Fruit fly (Drosophila melanogaster) whole organism, embryonic: ENCODE measurements around the gene CG3078.
A peak's percentile ranks its signal among the peaks of the same experiment; 100 is the strongest.

ENCODE experiments used
- CG10366 ChIP-seq: fragments of 200-800 bp; sonication (Bioruptor generic); IDR thresholded peaks from 2 replicates; pipeline ENCODE4 v1.3.6; 2022; ENCODE audit warnings: missing biosample characterization, missing genetic modification characterization
- CG11247 ChIP-seq: fragments of 200-800 bp; sonication (Bioruptor generic); IDR thresholded peaks from 2 replicates; pipeline ENCODE4 v1.3.6; 2022; ENCODE audit warnings: missing biosample characterization, missing genetic modification characterization
- CG12155 ChIP-seq: fragments of 200-800 bp; sonication (Bioruptor generic); optimal IDR thresholded peaks from 3 replicates; lab custom pipeline; 2016; ENCODE audit warnings: missing biosample characterization, missing genetic modification characterization
- CG14710 ChIP-seq: fragments of 200-800 bp; sonication (Bioruptor generic); optimal IDR thresholded peaks from 3 replicates; lab custom pipeline; 2019; ENCODE audit warnings: missing biosample characterization, mild to moderate bottlenecking, missing genetic modification characterization, moderate library complexity
- CG14860 ChIP-seq: fragments of 200-800 bp; sonication (Bioruptor generic); IDR thresholded peaks from 3 replicates; pipeline ENCODE4 v1.3.6; 2022; ENCODE audit warnings: missing biosample characterization, missing genetic modification characterization; ENCODE audit not compliant: partially characterized antibody
- CG15601 ChIP-seq: fragments of 200-800 bp; sonication (Bioruptor generic); optimal IDR thresholded peaks from 3 replicates; lab custom pipeline; 2019; ENCODE audit warnings: missing biosample characterization, mild to moderate bottlenecking, missing genetic modification characterization, moderate library complexity
- CG1647 ChIP-seq: fragments of 200-800 bp; sonication (Bioruptor generic); optimal IDR thresholded peaks from 3 replicates; lab custom pipeline; 2016; ENCODE audit warnings: missing biosample characterization, missing genetic modification characterization
- CG17186 ChIP-seq: fragments of 200-800 bp; sonication (Bioruptor generic); optimal IDR thresholded peaks from 3 replicates; lab custom pipeline; 2017; ENCODE audit warnings: missing biosample characterization, missing genetic modification reagents, missing genetic modification characterization
- CG17829 ChIP-seq: fragments of 200-800 bp; optimal IDR thresholded peaks from 2 replicates; lab custom pipeline; 2019; ENCODE audit warnings: missing biosample characterization, mild to moderate bottlenecking, missing genetic modification characterization, moderate library complexity
- CG5180 ChIP-seq: fragments of 200-800 bp; sonication (Bioruptor generic); optimal IDR thresholded peaks from 3 replicates; lab custom pipeline; 2017; ENCODE audit warnings: missing biosample characterization, missing genetic modification characterization, mild to moderate bottlenecking, moderate library complexity, missing genetic modification reagents
- CG6813 ChIP-seq: fragments of 200-800 bp; sonication (Bioruptor generic); optimal IDR thresholded peaks from 2 replicates; lab custom pipeline; 2017; ENCODE audit warnings: missing biosample characterization, missing genetic modification characterization, mild to moderate bottlenecking, moderate library complexity, missing genetic modification reagents
- CG7556 ChIP-seq: fragments of 200-800 bp; sonication (Bioruptor generic); optimal IDR thresholded peaks from 2 replicates; lab custom pipeline; 2017; ENCODE audit warnings: missing biosample characterization, mild to moderate bottlenecking, missing genetic modification characterization
- CG9797 ChIP-seq: fragments of 200-800 bp; sonication (Bioruptor generic); optimal IDR thresholded peaks from 3 replicates; lab custom pipeline; 2018; ENCODE audit warnings: missing biosample characterization, mild to moderate bottlenecking, missing genetic modification characterization
- Dad ChIP-seq: fragments of 200-800 bp; sonication (Bioruptor generic); optimal IDR thresholded peaks from 3 replicates; lab custom pipeline; 2016; ENCODE audit warnings: missing biosample characterization, missing genetic modification characterization
- ERR ChIP-seq: fragments of 200-800 bp; sonication (Bioruptor generic); optimal IDR thresholded peaks from 2 replicates; lab custom pipeline; 2016; ENCODE audit warnings: missing biosample characterization, missing genetic modification characterization
- Elba2 ChIP-seq: fragments of 200-800 bp; sonication (Bioruptor generic); optimal IDR thresholded peaks from 3 replicates; lab custom pipeline; 2016; ENCODE audit warnings: missing biosample characterization, missing genetic modification characterization
- Gsc ChIP-seq: fragments of 200-800 bp; sonication (Bioruptor generic); IDR thresholded peaks from 2 replicates; pipeline ENCODE4 v1.3.6; 2022; ENCODE audit warnings: missing biosample characterization, missing genetic modification characterization
- HHEX ChIP-seq: fragments of 200-800 bp; sonication (Bioruptor generic); optimal IDR thresholded peaks from 3 replicates; lab custom pipeline; 2017; ENCODE audit warnings: missing biosample characterization, mild to moderate bottlenecking, missing genetic modification characterization, missing genetic modification reagents
- HLH3B ChIP-seq: fragments of 200-800 bp; sonication (Bioruptor generic); IDR thresholded peaks from 2 replicates; pipeline ENCODE4 v1.3.6; 2022; ENCODE audit warnings: missing biosample characterization, missing genetic modification characterization
- HmgD ChIP-seq: fragments of 200-800 bp; sonication (Bioruptor generic); optimal IDR thresholded peaks from 3 replicates; lab custom pipeline; 2016; ENCODE audit warnings: missing biosample characterization, missing genetic modification characterization
- Hsf ChIP-seq: fragments of 200-800 bp; sonication (Bioruptor generic); optimal IDR thresholded peaks from 3 replicates; lab custom pipeline; 2016; ENCODE audit warnings: missing biosample characterization, missing genetic modification characterization
- Lhr ChIP-seq: fragments of 200-800 bp; sonication (Bioruptor generic); optimal IDR thresholded peaks from 3 replicates; lab custom pipeline; 2017; ENCODE audit warnings: mild to moderate bottlenecking, missing biosample characterization, missing genetic modification reagents, missing genetic modification characterization
- MESR4 ChIP-seq: fragments of 200-800 bp; sonication (Bioruptor generic); optimal IDR thresholded peaks from 2 replicates; lab custom pipeline; 2018; ENCODE audit warnings: missing biosample characterization, mild to moderate bottlenecking, missing genetic modification characterization, moderate library complexity
- Mes4 ChIP-seq: fragments of 200-800 bp; sonication (Bioruptor generic); optimal IDR thresholded peaks from 2 replicates; lab custom pipeline; 2016; ENCODE audit warnings: missing biosample characterization, missing genetic modification characterization
- Myb ChIP-seq: fragments of 200-800 bp; sonication (Bioruptor generic); optimal IDR thresholded peaks from 2 replicates; lab custom pipeline; 2016; ENCODE audit warnings: missing biosample characterization, missing genetic modification characterization
- NC2β ChIP-seq: fragments of 200-800 bp; sonication (Bioruptor generic); optimal IDR thresholded peaks from 2 replicates; lab custom pipeline; 2016; ENCODE audit warnings: missing biosample characterization, missing genetic modification characterization
- Pdp1 ChIP-seq, 2 experiments: fragments of 200-800 bp; sonication (Bioruptor generic); optimal IDR thresholded peaks; 3 replicates each; lab custom pipeline; 2016; ENCODE audit warnings: missing biosample characterization in 2 of 2, missing genetic modification characterization in 2 of 2, mild to moderate bottlenecking in 1 of 2, moderate library complexity in 1 of 2
- Rx ChIP-seq: fragments of 200-800 bp; sonication (Bioruptor generic); IDR thresholded peaks from 2 replicates; pipeline ENCODE4 v1.3.6; 2022; ENCODE audit warnings: missing biosample characterization, missing genetic modification characterization
- Scr ChIP-seq: fragments of 200-800 bp; sonication (Bioruptor generic); IDR thresholded peaks from 2 replicates; pipeline ENCODE4 v1.3.6; 2022; ENCODE audit warnings: missing biosample characterization, missing genetic modification characterization; ENCODE audit not compliant: partially characterized antibody
- Tbp ChIP-seq: fragments of >200 bp; optimal IDR thresholded peaks from 2 replicates; lab custom pipeline; 2018; ENCODE audit warnings: missing biosample characterization, missing genetic modification characterization
- Vsx1 ChIP-seq: fragments of 200-800 bp; sonication (Bioruptor generic); optimal IDR thresholded peaks from 2 replicates; lab custom pipeline; 2017; ENCODE audit warnings: missing biosample characterization, mild to moderate bottlenecking, missing genetic modification characterization, missing genetic modification reagents
- ac ChIP-seq: fragments of 200-800 bp; sonication (Bioruptor generic); optimal IDR thresholded peaks from 3 replicates; lab custom pipeline; 2017; ENCODE audit warnings: missing biosample characterization, mild to moderate bottlenecking, missing genetic modification characterization
- ase ChIP-seq: fragments of 200-800 bp; sonication (Bioruptor generic); IDR thresholded peaks from 3 replicates; pipeline ENCODE4 v1.3.6; 2022; ENCODE audit warnings: missing biosample characterization, missing genetic modification characterization
- az2 ChIP-seq: fragments of 200-800 bp; sonication (Bioruptor generic); optimal IDR thresholded peaks from 3 replicates; lab custom pipeline; 2016; ENCODE audit warnings: missing biosample characterization, missing genetic modification characterization
- cg ChIP-seq: fragments of 200-800 bp; sonication (Bioruptor generic); optimal IDR thresholded peaks from 3 replicates; lab custom pipeline; 2019; ENCODE audit warnings: missing biosample characterization, mild to moderate bottlenecking, missing genetic modification characterization, moderate library complexity
- croc ChIP-seq: fragments of 200-800 bp; sonication (Bioruptor generic); conservative IDR thresholded peaks from 3 replicates; pipeline ENCODE4 v1.3.6; 2022; ENCODE audit warnings: missing biosample characterization, missing genetic modification characterization
- dati ChIP-seq: fragments of 200-800 bp; sonication (Bioruptor generic); IDR thresholded peaks from 2 replicates; pipeline ENCODE4 v1.3.6; 2022; ENCODE audit warnings: missing biosample characterization, missing genetic modification characterization
- dm ChIP-seq: fragments of 200-800 bp; sonication (Bioruptor generic); optimal IDR thresholded peaks from 3 replicates; lab custom pipeline; 2016; ENCODE audit warnings: missing biosample characterization, missing genetic modification characterization
- emc ChIP-seq: fragments of 200-800 bp; sonication (Bioruptor generic); optimal IDR thresholded peaks from 2 replicates; lab custom pipeline; 2016; ENCODE audit warnings: missing biosample characterization, missing genetic modification characterization
- ems ChIP-seq: fragments of 200-800 bp; sonication (Bioruptor generic); optimal IDR thresholded peaks from 3 replicates; lab custom pipeline; 2016; ENCODE audit warnings: missing biosample characterization, missing genetic modification characterization
- grn ChIP-seq: fragments of 200-800 bp; sonication (Bioruptor generic); optimal IDR thresholded peaks from 3 replicates; lab custom pipeline; 2017; ENCODE audit warnings: missing biosample characterization, missing genetic modification characterization
- ind ChIP-seq: fragments of 200-800 bp; sonication (Bioruptor generic); optimal IDR thresholded peaks from 3 replicates; lab custom pipeline; 2016; ENCODE audit warnings: missing biosample characterization, missing genetic modification characterization
- inv ChIP-seq: fragments of 200-800 bp; sonication (Bioruptor generic); IDR thresholded peaks from 2 replicates; pipeline ENCODE4 v1.3.6; 2022; ENCODE audit warnings: missing biosample characterization, missing genetic modification characterization; ENCODE audit not compliant: partially characterized antibody
- lbe ChIP-seq: fragments of 200-800 bp; sonication (Bioruptor generic); optimal IDR thresholded peaks from 2 replicates; lab custom pipeline; 2016; ENCODE audit warnings: missing biosample characterization, mild to moderate bottlenecking, missing genetic modification characterization
- lmd ChIP-seq: fragments of 200-800 bp; sonication (Bioruptor generic); IDR thresholded peaks from 2 replicates; pipeline ENCODE4 v1.3.6; 2022; ENCODE audit warnings: missing biosample characterization, missing genetic modification characterization
- mam ChIP-seq: fragments of 200-800 bp; sonication (Bioruptor generic); optimal IDR thresholded peaks from 3 replicates; lab custom pipeline; 2016; ENCODE audit warnings: missing biosample characterization, missing genetic modification characterization
- phol ChIP-seq: fragments of 200-800 bp; sonication (Bioruptor generic); optimal IDR thresholded peaks from 3 replicates; lab custom pipeline; 2018; ENCODE audit warnings: missing biosample characterization, mild to moderate bottlenecking, missing genetic modification characterization, moderate library complexity
- pzg ChIP-seq: fragments of 200-800 bp; sonication (Bioruptor generic); optimal IDR thresholded peaks from 3 replicates; lab custom pipeline; 2018; ENCODE audit warnings: missing biosample characterization, mild to moderate bottlenecking, missing genetic modification characterization, moderate library complexity
- shn ChIP-seq: fragments of 200-800 bp; sonication (Bioruptor generic); optimal IDR thresholded peaks from 3 replicates; lab custom pipeline; 2016; ENCODE audit warnings: missing biosample characterization, missing genetic modification characterization
- sima ChIP-seq: fragments of 200-800 bp; sonication (Bioruptor generic); optimal IDR thresholded peaks from 2 replicates; lab custom pipeline; 2016; ENCODE audit warnings: missing biosample characterization, missing genetic modification characterization
- ttk ChIP-seq: fragments of 200-800 bp; sonication (Bioruptor generic); IDR thresholded peaks from 2 replicates; pipeline ENCODE4 v2.1.2; 2022; ENCODE audit warnings: missing biosample characterization, missing genetic modification characterization
- wor ChIP-seq: fragments of 200-800 bp; sonication (Bioruptor generic); IDR thresholded peaks from 2 replicates; pipeline ENCODE4 v1.3.6; 2022; ENCODE audit warnings: missing biosample characterization, missing genetic modification characterization

Gene CG3078

DNA sequence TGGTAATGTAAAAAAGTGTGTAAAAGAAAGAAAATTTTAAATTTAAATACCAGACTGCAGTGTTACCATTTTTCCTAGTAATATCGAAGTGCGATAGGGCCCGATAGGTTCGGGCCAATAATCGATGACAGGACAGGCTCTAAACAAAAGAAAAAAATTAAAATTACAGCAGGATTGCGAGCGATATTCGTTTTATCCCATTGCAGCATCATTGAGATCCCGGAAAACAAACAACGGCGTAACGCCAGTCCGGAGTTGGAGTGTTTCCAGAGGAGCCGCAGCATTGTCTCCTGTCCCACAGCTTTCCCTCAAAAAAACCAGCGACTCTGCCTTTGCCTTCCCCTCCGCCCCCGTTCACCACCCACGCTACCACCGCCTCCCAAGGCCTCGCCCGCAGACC, 34.5 kb downstream of the CG3078 start, which contains the start of gene pcx (continued):
- peak; percentile 24; the same call in 1 of the 3 replicates for TF ChIP-seq CG14860 (GFP tag; lab: Robert Waterston, UW)
- no peak for TF ChIP-seq az2
- no peak for TF ChIP-seq CG17186 (GFP tag; lab: Kevin White, UChicago)
- no peak for TF ChIP-seq HmgD (GFP tag; lab: Kevin White, UChicago)
- TF ChIP-seq Lhr (GFP tag; lab: Kevin White, UChicago) = no peak
- no peak for TF ChIP-seq grn (GFP tag; lab: Kevin White, UChicago)
- TF ChIP-seq CG7556 = no peak
- TF ChIP-seq lbe (GFP tag; lab: Kevin White, UChicago) = no peak
- TF ChIP-seq wor (GFP tag; lab: Robert Waterston, UW) = no peak
- TF ChIP-seq Pdp1 (GFP tag; optimal IDR thresholded peaks at IDR 0.05; lab: Kevin White, UChicago) = no peak
- TF ChIP-seq Elba2 (GFP tag; lab: Kevin White, UChicago) = no peak
- TF ChIP-seq Hsf (GFP tag; lab: Kevin White, UChicago) = no peak
- TF ChIP-seq mam (GFP tag; lab: Kevin White, UChicago) = no peak
- TF ChIP-seq inv = 0 out of 2 replicates have a peak, but pooled peaks have one; percentile 19
- TF ChIP-seq CG15601 = no peak
- no peak for TF ChIP-seq ems
- peak; percentile 62 for TF ChIP-seq Scr (GFP tag; lab: Robert Waterston, UW)
- peak; percentile 34 for TF ChIP-seq CG9797
- TF ChIP-seq cg (GFP tag; lab: Kevin White, UChicago) = no peak
- no peak for TF ChIP-seq CG1647 (GFP tag; lab: Kevin White, UChicago)
- TF ChIP-seq Rx (GFP tag; lab: Robert Waterston, UW) = no peak
- TF ChIP-seq NC2β (GFP tag; lab: Kevin White, UChicago) = no peak
- TF ChIP-seq HLH3B = no peak
- TF ChIP-seq croc (GFP tag; lab: Robert Waterston, UW) = no peak
- no peak for TF ChIP-seq Dad (GFP tag; lab: Kevin White, UChicago)
- TF ChIP-seq ase (GFP tag; lab: Robert Waterston, UW) = no peak
- no peak for TF ChIP-seq CG10366
- TF ChIP-seq Gsc (GFP tag; lab: Robert Waterston, UW) = no peak
- TF ChIP-seq phol = peak; percentile 1
- no peak for TF ChIP-seq ac (GFP tag; lab: Kevin White, UChicago)
- TF ChIP-seq lmd (GFP tag; lab: Robert Waterston, UW) = no peak
- TF ChIP-seq CG12155 (GFP tag; lab: Kevin White, UChicago) = no peak
- TF ChIP-seq CG14710 = peak; percentile 37
- no peak for TF ChIP-seq shn (GFP tag; lab: Kevin White, UChicago)
- TF ChIP-seq CG11247 = no peak
- peak; percentile 49 for TF ChIP-seq pzg (GFP tag; lab: Kevin White, UChicago)
- TF ChIP-seq Myb (GFP tag; lab: Kevin White, UChicago) = no peak
- TF ChIP-seq sima (GFP tag; lab: Kevin White, UChicago) = no peak
- no peak for TF ChIP-seq Vsx1 (GFP tag; lab: Kevin White, UChicago)
- no peak for TF ChIP-seq ind (GFP tag; lab: Kevin White, UChicago)
- TF ChIP-seq dati (GFP tag; lab: Robert Waterston, UW) = no peak
- TF ChIP-seq dm (GFP tag; lab: Kevin White, UChicago) = no peak
- no peak for TF ChIP-seq CG17829 (tag; lab: Kevin White, UChicago)
- TF ChIP-seq HHEX = no peak
- no peak for TF ChIP-seq emc
- no peak for TF ChIP-seq Tbp
- TF ChIP-seq ttk = no peak
- no peak for TF ChIP-seq CG5180 (GFP tag; lab: Kevin White, UChicago)
- TF ChIP-seq ERR = no peak
- peak; percentile 52 for TF ChIP-seq MESR4 (GFP tag; lab: Kevin White, UChicago)
- no peak for TF ChIP-seq CG6813 (GFP tag; lab: Kevin White, UChicago)
- no peak for TF ChIP-seq Mes4 (GFP tag; lab: Kevin White, UChicago)
